Worm (Caenorhabditis elegans) whole organism, L2 larva: ENCODE data around the gene fbxa-165.

Experiments used
- aly-2 ChIP-seq: fragments of 150-350 bp; optimal IDR thresholded peaks from 2 replicates; lab custom pipeline; 2014; ENCODE audit warnings: missing biosample characterization, missing genetic modification characterization
- blmp-1 ChIP-seq: sonication (generic microtip); optimal IDR thresholded peaks from 2 replicates; lab custom pipeline; 2017; ENCODE audit warnings: missing genetic modification characterization, mild to moderate bottlenecking, missing compliant biosample characterization, antibody characterized with exemption, moderate library complexity; ENCODE audit not compliant: insufficient read depth
- dmd-4 ChIP-seq: sonication (generic microtip); optimal IDR thresholded peaks from 2 replicates; lab custom pipeline; 2017; ENCODE audit warnings: missing biosample characterization, missing genetic modification characterization
- lin-13 ChIP-seq: fragments of 150-350 bp; optimal IDR thresholded peaks from 2 replicates; lab custom pipeline; 2014; ENCODE audit warnings: missing biosample characterization, missing genetic modification reagents, missing genetic modification characterization
- mdl-1 ChIP-seq, 2 experiments: fragments of 150-350 bp in 1 of 2; sonication (generic microtip) in 1 of 2; optimal IDR thresholded peaks; 2 replicates each; lab custom pipeline; 2017; ENCODE audit warnings: missing biosample characterization in 2 of 2, missing genetic modification characterization in 2 of 2
- nhr-77 ChIP-seq: fragments of 150-350 bp; optimal IDR thresholded peaks from 2 replicates; lab custom pipeline; 2014; ENCODE audit warnings: missing biosample characterization, missing genetic modification characterization
- skn-1 ChIP-seq: sonication (generic microtip); optimal IDR thresholded peaks from 2 replicates; lab custom pipeline; 2017; ENCODE audit warnings: missing biosample characterization, missing genetic modification characterization
- ztf-11 ChIP-seq: sonication (generic microtip); optimal IDR thresholded peaks from 2 replicates; lab custom pipeline; 2017; ENCODE audit warnings: missing biosample characterization, missing genetic modification characterization

DNA sequence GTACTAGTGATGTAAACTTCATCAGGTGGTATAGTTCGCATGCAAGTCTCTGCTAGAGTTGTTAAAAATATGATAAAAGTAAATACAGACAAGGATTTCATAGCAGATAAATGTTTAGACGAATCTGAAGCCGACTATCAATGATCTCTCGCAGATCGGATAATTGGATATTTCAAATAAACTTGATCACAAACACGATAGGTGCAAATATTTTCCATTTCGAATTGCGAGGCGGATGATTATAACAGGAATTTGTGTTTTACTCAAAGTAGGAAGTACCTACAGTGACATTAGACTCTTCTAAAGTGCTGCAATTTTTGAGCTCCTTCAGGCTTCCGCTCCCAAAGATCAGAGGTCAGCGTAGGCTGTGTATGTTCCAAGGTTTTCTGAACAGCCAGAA is 26.4 kb downstream of the fbxa-165 start, which contains the start of gene T07H3.7:
- no peak for TF ChIP-seq nhr-77
- no peak for TF ChIP-seq blmp-1 (tag; lab: Kevin White, UChicago)
- TF ChIP-seq mdl-1 (tag; optimal IDR thresholded peaks at IDR 0.05; lab: Kevin White, UChicago), result no peak
- TF ChIP-seq skn-1 (tag; lab: Kevin White, UChicago), result no peak
- TF ChIP-seq aly-2 (tag; lab: Kevin White, UChicago), result no peak
- no peak for TF ChIP-seq dmd-4
- TF ChIP-seq ztf-11 (tag; lab: Kevin White, UChicago), result no peak
- no peak for TF ChIP-seq lin-13 (GFP tag; lab: Kevin White, UChicago)
